Worm (Caenorhabditis elegans) whole organism, young adult: ENCODE measurements around the gene srh-39.

Source experiments
- B0035.1 ChIP-seq: sonication (generic microtip); optimal IDR thresholded peaks from 2 replicates; lab custom pipeline; 2016; ENCODE audit warnings: missing genetic modification characterization, mild to moderate bottlenecking, missing compliant biosample characterization, missing genotype, missing genetic modification reagents
- B0261.1 ChIP-seq: sonication (generic microtip); optimal IDR thresholded peaks from 2 replicates; lab custom pipeline; 2016; ENCODE audit warnings: mild to moderate bottlenecking, missing genetic modification characterization, moderate library complexity, missing compliant biosample characterization
- C06A6.2 ChIP-seq: fragments of 200-800 bp; sonication (Bioruptor generic); conservative IDR thresholded peaks from 2 replicates; pipeline ENCODE4 v1.3.6; 2022; ENCODE audit warnings: missing genetic modification characterization, missing compliant biosample characterization
- C17E4.6 ChIP-seq: fragments of 200-800 bp; sonication (Bioruptor generic); IDR thresholded peaks from 2 replicates; pipeline ENCODE4 v1.3.6; 2022; ENCODE audit warnings: missing genetic modification reagents, missing genetic modification characterization, missing compliant biosample characterization
- F10E7.11 ChIP-seq: sonication (generic microtip); optimal IDR thresholded peaks from 2 replicates; lab custom pipeline; 2017; ENCODE audit warnings: mild to moderate bottlenecking, missing genetic modification characterization, moderate library complexity, missing compliant biosample characterization
- K11D2.4 ChIP-seq: fragments of 200-800 bp; sonication (Bioruptor generic); IDR thresholded peaks from 2 replicates; pipeline ENCODE4 v1.3.6; 2022; ENCODE audit warnings: missing genetic modification reagents, missing genetic modification characterization, missing compliant biosample characterization
- T26A5.8 ChIP-seq: sonication (generic microtip); optimal IDR thresholded peaks from 2 replicates; lab custom pipeline; 2016; ENCODE audit warnings: missing genetic modification characterization, missing compliant biosample characterization
- Y79H2A.3 ChIP-seq: fragments of 200-800 bp; sonication (Bioruptor generic); conservative IDR thresholded peaks from 2 replicates; pipeline ENCODE4 v1.3.6; 2022; ENCODE audit warnings: missing genetic modification reagents, missing genetic modification characterization, missing compliant biosample characterization
- Y95B8A.8 ChIP-seq: fragments of 200-800 bp; sonication (Bioruptor generic); IDR thresholded peaks from 2 replicates; pipeline ENCODE4 v1.3.6; 2022; ENCODE audit warnings: missing genetic modification reagents, missing genetic modification characterization, missing compliant biosample characterization
- akir-1 ChIP-seq: fragments of 200-800 bp; sonication (Bioruptor generic); optimal IDR thresholded peaks from 2 replicates; lab custom pipeline; 2018; ENCODE audit warnings: mild to moderate bottlenecking, missing genetic modification characterization, moderate library complexity, missing compliant biosample characterization
- aptf-3 ChIP-seq: fragments of 200-800 bp; sonication (Bioruptor generic); IDR thresholded peaks from 2 replicates; pipeline ENCODE4 v1.3.6; 2022; ENCODE audit warnings: missing genetic modification characterization, missing compliant biosample characterization
- attf-3 ChIP-seq: fragments of 200-800 bp; sonication (Bioruptor generic); conservative IDR thresholded peaks from 2 replicates; pipeline ENCODE4 v1.3.6; 2022; ENCODE audit warnings: missing genetic modification reagents, missing genetic modification characterization, missing compliant biosample characterization
- bed-1 ChIP-seq: fragments of 200-800 bp; sonication (Bioruptor generic); IDR thresholded peaks from 2 replicates; pipeline ENCODE4 v1.3.6; 2022; ENCODE audit warnings: missing genetic modification reagents, missing genetic modification characterization, missing compliant biosample characterization
- ccch-3 ChIP-seq: fragments of 200-800 bp; sonication (Bioruptor generic); optimal IDR thresholded peaks from 2 replicates; lab custom pipeline; 2018; ENCODE audit warnings: mild to moderate bottlenecking, missing genetic modification characterization, missing compliant biosample characterization
- cebp-2 ChIP-seq: fragments of 200-800 bp; sonication (Bioruptor generic); IDR thresholded peaks from 2 replicates; pipeline ENCODE4 v1.3.6; 2022; ENCODE audit warnings: missing genetic modification characterization, missing compliant biosample characterization
- ceh-27 ChIP-seq: fragments of 200-800 bp; sonication (Bioruptor generic); optimal IDR thresholded peaks from 2 replicates; lab custom pipeline; 2018; ENCODE audit warnings: mild to moderate bottlenecking, missing genetic modification characterization, moderate library complexity, missing compliant biosample characterization
- dpff-1 ChIP-seq: sonication (generic microtip); optimal IDR thresholded peaks from 2 replicates; lab custom pipeline; 2017; ENCODE audit warnings: mild to moderate bottlenecking, missing genetic modification characterization, missing compliant biosample characterization
- egl-44 ChIP-seq: fragments of 200-800 bp; sonication (Bioruptor generic); IDR thresholded peaks from 2 replicates; pipeline ENCODE4 v1.3.6; 2022; ENCODE audit warnings: missing genetic modification reagents, missing genetic modification characterization, missing compliant biosample characterization
- egrh-3 ChIP-seq: fragments of 200-800 bp; sonication (Bioruptor generic); IDR thresholded peaks from 2 replicates; pipeline ENCODE4 v1.3.6; 2022; ENCODE audit warnings: missing genetic modification reagents, missing genetic modification characterization, missing compliant biosample characterization
- him-1 ChIP-seq: sonication (generic microtip); optimal IDR thresholded peaks from 2 replicates; lab custom pipeline; 2016; ENCODE audit warnings: missing genotype, missing genetic modification reagents, missing genetic modification characterization, missing compliant biosample characterization
- let-526 ChIP-seq: fragments of 200-800 bp; sonication (Bioruptor generic); IDR thresholded peaks from 2 replicates; pipeline ENCODE4 v1.3.6; 2022; ENCODE audit warnings: missing genetic modification reagents, missing genetic modification characterization, missing compliant biosample characterization
- let-607 ChIP-seq, 2 experiments: fragments of 200-800 bp in 1 of 2; sonication (Bioruptor generic) in 1 of 2; sonication (generic microtip) in 1 of 2; optimal IDR thresholded peaks; 2 replicates each; lab custom pipeline; 2016 to 2018; ENCODE audit warnings: mild to moderate bottlenecking in 2 of 2, missing compliant biosample characterization in 2 of 2, missing genetic modification characterization in 2 of 2, moderate library complexity in 2 of 2, missing genotype in 1 of 2
- lin-54 ChIP-seq: fragments of 200-800 bp; sonication (Bioruptor generic); optimal IDR thresholded peaks from 2 replicates; lab custom pipeline; 2018; ENCODE audit warnings: mild to moderate bottlenecking, missing genetic modification characterization, missing compliant biosample characterization
- lsl-1 ChIP-seq: fragments of 200-800 bp; sonication (Bioruptor generic); optimal IDR thresholded peaks from 2 replicates; lab custom pipeline; 2018; ENCODE audit warnings: mild to moderate bottlenecking, missing genetic modification characterization, moderate library complexity, missing compliant biosample characterization
- lsy-27 ChIP-seq: sonication (generic microtip); optimal IDR thresholded peaks from 2 replicates; lab custom pipeline; 2017; ENCODE audit warnings: missing genetic modification characterization, mild to moderate bottlenecking, missing compliant biosample characterization, antibody characterized with exemption, missing genotype, borderline replicate concordance; ENCODE audit not compliant: insufficient read depth
- mcd-1 ChIP-seq: fragments of 200-800 bp; sonication (Bioruptor generic); IDR thresholded peaks from 2 replicates; pipeline ENCODE4 v1.3.6; 2022; ENCODE audit warnings: missing genetic modification reagents, missing genetic modification characterization, missing compliant biosample characterization
- nhr-120 ChIP-seq: fragments of 200-800 bp; sonication (Bioruptor generic); IDR thresholded peaks from 2 replicates; pipeline ENCODE4 v1.3.6; 2022; ENCODE audit warnings: missing genetic modification characterization, missing compliant biosample characterization
- nhr-27 ChIP-seq: fragments of 200-800 bp; sonication (Bioruptor generic); optimal IDR thresholded peaks from 2 replicates; lab custom pipeline; 2018; ENCODE audit warnings: mild to moderate bottlenecking, missing genetic modification characterization, moderate library complexity, missing compliant biosample characterization
- rpc-1 ChIP-seq, 2 experiments: fragments of 150-350 bp in 1 of 2; sonication (generic microtip) in 1 of 2; optimal IDR thresholded peaks; 2 replicates each; lab custom pipeline; 2014 to 2018; ENCODE audit warnings: missing biosample characterization in 1 of 2, missing genetic modification characterization in 1 of 2, missing genetic modification reagents in 1 of 2, missing genotype in 1 of 2
- somi-1 ChIP-seq: fragments of 200-800 bp; sonication (Bioruptor generic); optimal IDR thresholded peaks from 2 replicates; lab custom pipeline; 2018; ENCODE audit warnings: mild to moderate bottlenecking, missing genetic modification characterization, missing compliant biosample characterization
- sptf-2 ChIP-seq: fragments of 200-800 bp; sonication (Bioruptor generic); optimal IDR thresholded peaks from 2 replicates; lab custom pipeline; 2018; ENCODE audit warnings: mild to moderate bottlenecking, missing genetic modification characterization, missing compliant biosample characterization
- tlf-1 ChIP-seq: fragments of 200-800 bp; sonication (Bioruptor generic); optimal IDR thresholded peaks from 2 replicates; lab custom pipeline; 2018; ENCODE audit warnings: mild to moderate bottlenecking, missing genetic modification characterization, missing compliant biosample characterization
- ztf-28 ChIP-seq: fragments of 200-800 bp; sonication (Bioruptor generic); IDR thresholded peaks from 2 replicates; pipeline ENCODE4 v1.3.6; 2022; ENCODE audit warnings: missing genetic modification reagents, missing genetic modification characterization, missing compliant biosample characterization
- ztf-3 ChIP-seq: fragments of 200-800 bp; sonication (Bioruptor generic); optimal IDR thresholded peaks from 2 replicates; lab custom pipeline; 2018; ENCODE audit warnings: mild to moderate bottlenecking, missing genetic modification characterization, missing compliant biosample characterization

Gene srh-39

DNA sequence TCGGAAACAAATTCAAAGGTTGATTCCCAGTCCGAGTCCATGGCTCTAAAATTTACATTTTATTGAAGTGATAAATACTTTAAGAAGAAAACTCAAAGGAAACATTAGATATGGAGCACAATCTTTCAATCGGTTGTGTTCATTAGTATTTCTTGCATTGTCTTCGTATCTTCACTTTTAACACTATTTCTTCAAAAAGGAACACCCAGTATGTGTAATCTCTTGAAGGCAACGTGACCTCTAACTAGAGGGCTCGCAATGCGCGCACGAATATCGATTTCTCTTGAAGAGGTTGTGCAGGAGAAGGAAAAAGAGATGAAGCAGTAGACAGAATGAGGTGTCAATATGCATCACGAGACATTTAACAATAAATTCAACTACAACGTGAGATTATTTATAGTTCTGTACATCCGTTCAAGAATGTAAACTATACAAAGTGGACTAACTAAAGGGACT lies 10.2 kb downstream of the srh-39 start, which contains the start of the genes B0228.6 and B0228.1:
Gene B0228.6 (minus strand): TSS at position 51 of the 456 bp plus-strand sequence.
Gene B0228.1 (plus strand): TSS at position 228 of the 456 bp plus-strand sequence.
- no peak for TF ChIP-seq tlf-1 (GFP tag; lab: Kevin White, UChicago)
- no peak for TF ChIP-seq egrh-3 (GFP tag; lab: Robert Waterston, UW)
- TF ChIP-seq akir-1 (GFP tag; lab: Kevin White, UChicago): no peak
- TF ChIP-seq egl-44 (GFP tag; lab: Robert Waterston, UW): no peak
- no peak for TF ChIP-seq nhr-27 (tag; lab: Kevin White, UChicago)
- TF ChIP-seq T26A5.8 (tag; lab: Kevin White, UChicago): no peak
- TF ChIP-seq F10E7.11 (tag; lab: Kevin White, UChicago): no peak
- TF ChIP-seq B0035.1 (tag; lab: Kevin White, UChicago): no peak
- no peak for TF ChIP-seq nhr-120 (GFP tag; lab: Robert Waterston, UW)
- no peak for TF ChIP-seq rpc-1 (optimal IDR thresholded peaks at IDR 0.05; lab: Kevin White, UChicago)
- TF ChIP-seq rpc-1 (tag; optimal IDR thresholded peaks at IDR 0.05; lab: Kevin White, UChicago): no peak

DNA sequence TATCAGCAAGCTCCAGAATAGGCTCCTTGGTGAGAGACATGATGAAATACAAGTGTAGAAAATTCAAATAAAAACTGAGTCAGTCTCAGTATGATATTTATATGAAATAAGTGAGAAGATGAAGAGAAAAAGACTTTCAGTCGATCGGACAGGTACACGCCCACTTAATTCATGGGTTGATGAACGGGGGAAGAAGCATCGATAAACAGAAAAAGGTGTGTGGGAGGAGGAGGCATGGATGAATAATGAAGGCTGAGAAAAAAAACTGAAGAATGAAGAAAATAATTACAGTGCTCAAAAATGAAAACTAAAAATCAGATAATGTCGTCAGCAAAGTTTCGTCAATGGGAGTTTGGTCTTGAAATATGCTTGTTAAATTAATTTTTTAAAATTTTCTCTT lies 11.9 kb downstream of the srh-39 start, which contains the start of gene trx-1:
Gene trx-1 (minus strand): TSS at position 101 of the 400 bp plus-strand sequence.
- TF ChIP-seq mcd-1 (GFP tag; lab: Robert Waterston, UW) (no peak), dpff-1 (no peak), attf-3 (GFP tag; lab: Robert Waterston, UW) (no peak), lin-54 (GFP tag; lab: Kevin White, UChicago) (no peak), B0261.1 (tag; lab: Kevin White, UChicago) (no peak), sptf-2 (GFP tag; lab: Kevin White, UChicago) (no peak), K11D2.4 (GFP tag; lab: Robert Waterston, UW) (no peak), aptf-3 (GFP tag; lab: Robert Waterston, UW) (no peak), cebp-2 (no peak), C17E4.6 (no peak), let-607 (tag; optimal IDR thresholded peaks at IDR 0.05; lab: Kevin White, UChicago) (no peak), him-1 (tag; lab: Kevin White, UChicago) (no peak), lsy-27 (tag; lab: Kevin White, UChicago) (no peak)

DNA sequence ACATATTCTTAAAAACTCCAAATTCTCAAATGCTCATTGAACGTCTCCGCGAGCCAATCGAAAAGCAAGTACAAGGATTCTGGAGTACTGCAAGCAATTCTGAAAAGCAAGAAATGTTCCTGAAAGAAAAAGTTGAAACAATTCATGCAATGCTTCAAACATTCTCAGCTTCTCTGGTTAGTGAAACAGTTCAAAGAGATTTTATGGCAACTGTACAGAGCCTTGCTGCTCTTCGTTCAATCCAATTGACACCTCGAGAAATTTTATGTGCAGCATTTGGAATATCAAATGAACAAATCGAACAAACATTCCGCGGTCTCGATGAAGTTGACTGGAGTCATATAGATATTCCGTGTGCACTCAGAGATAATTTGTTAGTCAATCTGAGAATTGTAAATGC lies 28.6 kb downstream of the srh-39 start:
- TF ChIP-seq somi-1 (GFP tag; lab: Kevin White, UChicago) (no peak), Y79H2A.3 (GFP tag; lab: Robert Waterston, UW) (no peak), bed-1 (GFP tag; lab: Robert Waterston, UW) (no peak), ztf-28 (GFP tag; lab: Robert Waterston, UW) (no peak), Y95B8A.8 (GFP tag; lab: Robert Waterston, UW) (no peak), C06A6.2 (GFP tag; lab: Robert Waterston, UW) (no peak), ztf-3 (GFP tag; lab: Kevin White, UChicago) (no peak), dpff-1 (no peak), ceh-27 (GFP tag; lab: Kevin White, UChicago) (no peak), akir-1 (GFP tag; lab: Kevin White, UChicago) (no peak), let-526 (no peak), tlf-1 (GFP tag; lab: Kevin White, UChicago) (no peak), lsl-1 (GFP tag; lab: Kevin White, UChicago) (no peak), ccch-3 (GFP tag; lab: Kevin White, UChicago) (no peak)
